ENCODE assay signal across 1 fruit fly cellular context in the genomic region with DNA sequence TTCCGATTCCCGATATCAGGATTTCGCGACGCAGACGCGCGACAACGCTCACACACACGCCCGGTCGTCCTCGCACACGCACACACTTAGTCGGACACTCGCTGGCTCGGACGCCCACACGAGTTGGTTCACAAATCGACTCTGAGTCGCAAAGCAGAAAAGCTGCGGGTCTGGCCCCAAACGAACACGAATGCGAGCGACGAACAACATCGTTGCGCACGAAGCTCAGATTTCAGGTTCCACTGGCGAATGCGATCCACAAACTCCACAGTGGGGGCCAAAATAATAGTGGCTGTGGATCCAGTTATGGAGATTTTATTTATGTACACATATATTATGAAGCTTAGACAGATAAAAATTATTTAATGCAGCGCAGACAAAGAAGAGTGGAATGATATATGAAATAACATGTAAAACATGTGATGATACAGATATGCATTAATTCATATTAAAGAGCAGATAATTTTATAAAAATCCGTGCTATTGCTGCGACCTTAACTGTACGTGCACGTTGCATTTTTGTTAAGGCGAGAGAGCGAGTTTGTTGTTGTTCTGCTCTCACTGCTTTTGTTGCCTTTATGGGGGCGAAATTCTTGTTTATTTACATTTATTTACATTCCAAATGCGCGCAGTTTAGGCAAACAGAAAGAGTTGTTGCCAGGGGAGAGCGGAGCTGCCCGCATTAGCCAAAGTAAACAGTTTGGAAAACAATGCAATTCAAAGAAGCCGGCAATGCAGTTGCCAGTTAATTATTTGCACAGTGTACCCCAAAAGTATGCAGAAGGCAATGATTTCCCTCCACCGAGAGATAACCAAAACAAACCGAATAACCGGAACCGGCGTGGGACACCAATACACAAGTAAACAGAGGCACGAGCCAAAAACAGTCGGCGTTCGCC.
TF ChIP-seq lines count a peak whose summit lies in the region.

No protein-coding gene starts in this region.

TF ChIP-seq in whole organism, embryonic, 481 proteins besides CTCF, POLR2A, EP300 and RAD21 (continued from another document and continues in another):
- TF ChIP-seq ac (GFP tag; optimal IDR thresholded peaks at IDR 0.05; lab: Kevin White, UChicago): peak; percentile 89
- TF ChIP-seq D (optimal IDR thresholded peaks at IDR 0.05; lab: Kevin White, UChicago): no peak
- peak; percentile 90 for TF ChIP-seq D (GFP tag; optimal IDR thresholded peaks at IDR 0.05; lab: Kevin White, UChicago)
- peak; percentile 31; the same call in 1 of the 2 replicates for TF ChIP-seq CG1024 (GFP tag; IDR thresholded peaks at IDR 0.05; lab: Robert Waterston, UW)
- peak; percentile 21; the same call in 1 of the 2 replicates for TF ChIP-seq tna (GFP tag; IDR thresholded peaks at IDR 0.05; lab: Robert Waterston, UW; ENCODE audit: partially characterized antibody)
- no peak for TF ChIP-seq Doc3 (GFP tag; IDR thresholded peaks at IDR 0.05; lab: Robert Waterston, UW; ENCODE audit: partially characterized antibody)
- peak; percentile 30; the same call in 1 of the 2 replicates for TF ChIP-seq MBD-R2 (GFP tag; IDR thresholded peaks at IDR 0.05; lab: Robert Waterston, UW)
- peak; percentile 42 for TF ChIP-seq HmgZ (tag; optimal IDR thresholded peaks at IDR 0.05; lab: Kevin White, UChicago)
- TF ChIP-seq CG15011 (GFP tag; optimal IDR thresholded peaks at IDR 0.05; lab: Kevin White, UChicago): peak; percentile 54
- peak; percentile 90 for TF ChIP-seq CG6689 (GFP tag; IDR thresholded peaks at IDR 0.05; lab: Robert Waterston, UW)
- peak; percentile 52 for TF ChIP-seq CG13424 (tag; optimal IDR thresholded peaks at IDR 0.05; lab: Kevin White, UChicago)
- peak; percentile 92 for TF ChIP-seq fd102C (GFP tag; optimal IDR thresholded peaks at IDR 0.05; lab: Kevin White, UChicago)
- peak; percentile 7 for TF ChIP-seq emc (GFP tag; optimal IDR thresholded peaks at IDR 0.05; lab: Kevin White, UChicago)
- TF ChIP-seq CG15269 (tag; optimal IDR thresholded peaks at IDR 0.05; lab: Kevin White, UChicago): no peak
- TF ChIP-seq MESR4 (GFP tag; optimal IDR thresholded peaks at IDR 0.05; lab: Kevin White, UChicago): no peak
- peak; percentile 54; the same call in 1 of the 3 replicates for TF ChIP-seq Optix (GFP tag; IDR thresholded peaks at IDR 0.05; lab: Robert Waterston, UW)
- peak; percentile 77 for TF ChIP-seq Side (GFP tag; optimal IDR thresholded peaks at IDR 0.05; lab: Kevin White, UChicago)
- TF ChIP-seq Eip74EF (GFP tag; optimal IDR thresholded peaks at IDR 0.05; lab: Kevin White, UChicago): peak in 1 of 2 experiments; percentile 91
- TF ChIP-seq CG7963 (GFP tag; IDR thresholded peaks at IDR 0.05; lab: Robert Waterston, UW; ENCODE audit: partially characterized antibody): 0 out of 3 replicates have a peak, but pooled peaks have one; percentile 34
- TF ChIP-seq Adf1 (GFP tag; IDR thresholded peaks at IDR 0.05; lab: Robert Waterston, UW): peak; percentile 43; the same call in 1 of the 2 replicates
- peak; percentile 97 for TF ChIP-seq CG10979 (tag; optimal IDR thresholded peaks at IDR 0.05; lab: Kevin White, UChicago)
- TF ChIP-seq Camta (GFP tag; optimal IDR thresholded peaks at IDR 0.05; lab: Kevin White, UChicago): peak; percentile 82
- no peak for TF ChIP-seq usp (GFP tag; optimal IDR thresholded peaks at IDR 0.05; lab: Kevin White, UChicago)
- TF ChIP-seq Bteb2 (GFP tag; optimal IDR thresholded peaks at IDR 0.05; lab: Kevin White, UChicago): peak; percentile 72
- TF ChIP-seq BtbVII (GFP tag; optimal IDR thresholded peaks at IDR 0.05; lab: Kevin White, UChicago): peak; percentile 74
- TF ChIP-seq fu2 (GFP tag; optimal IDR thresholded peaks at IDR 0.05; lab: Kevin White, UChicago): no peak
- peak; percentile 65 for TF ChIP-seq sob (GFP tag; IDR thresholded peaks at IDR 0.05; lab: Robert Waterston, UW)
- peak; percentile 31; the same call in 1 of the 2 replicates for TF ChIP-seq CG14014 (GFP tag; IDR thresholded peaks at IDR 0.05; lab: Robert Waterston, UW)
- TF ChIP-seq Blimp-1 (GFP tag; optimal IDR thresholded peaks at IDR 0.05; lab: Kevin White, UChicago): peak; percentile 89
- TF ChIP-seq bowl (GFP tag; IDR thresholded peaks at IDR 0.05; lab: Robert Waterston, UW): peak; percentile 15; the same call in 1 of the 2 replicates
- TF ChIP-seq crol (GFP tag; IDR thresholded peaks at IDR 0.05; lab: Robert Waterston, UW): peak; percentile 47; the same call in 1 of the 2 replicates
- TF ChIP-seq Hmx (GFP tag; optimal IDR thresholded peaks at IDR 0.05; lab: Kevin White, UChicago): peak; percentile 77
- TF ChIP-seq C15 (GFP tag; IDR thresholded peaks at IDR 0.05; lab: Robert Waterston, UW): no peak
- peak; percentile 91 for TF ChIP-seq CG2202 (tag; optimal IDR thresholded peaks at IDR 0.05; lab: Kevin White, UChicago)
- peak; percentile 78 for TF ChIP-seq sd (tag; optimal IDR thresholded peaks at IDR 0.05; lab: Kevin White, UChicago)
- no peak for TF ChIP-seq hb (GFP tag; IDR thresholded peaks at IDR 0.05; lab: Robert Waterston, UW; ENCODE audit: partially characterized antibody)
- peak; percentile 74 for TF ChIP-seq CG10366 (GFP tag; IDR thresholded peaks at IDR 0.05; lab: Robert Waterston, UW)
- TF ChIP-seq ems (GFP tag; optimal IDR thresholded peaks at IDR 0.05; lab: Kevin White, UChicago): peak; percentile 74
- TF ChIP-seq wdn (GFP tag; IDR thresholded peaks at IDR 0.05; lab: Robert Waterston, UW): 0 out of 2 replicates have a peak, but pooled peaks have one; percentile 18
- peak; percentile 41 for TF ChIP-seq pros (GFP tag; optimal IDR thresholded peaks at IDR 0.05; lab: Kevin White, UChicago)
- TF ChIP-seq CG17361 (GFP tag; IDR thresholded peaks at IDR 0.05; lab: Robert Waterston, UW): peak; percentile 91
- TF ChIP-seq E2f1 (GFP tag; IDR thresholded peaks at IDR 0.05; lab: Robert Waterston, UW): peak; percentile 80
- peak; percentile 72 for TF ChIP-seq CG8089 (GFP tag; optimal IDR thresholded peaks at IDR 0.05; lab: Kevin White, UChicago)
- TF ChIP-seq CG34422 (GFP tag; IDR thresholded peaks at IDR 0.05; lab: Robert Waterston, UW): peak; percentile 73; the same call in 2 of the 3 replicates
- TF ChIP-seq Spps (tag; optimal IDR thresholded peaks at IDR 0.05; lab: Kevin White, UChicago): peak; percentile 83
- TF ChIP-seq pnt (GFP tag; optimal IDR thresholded peaks at IDR 0.05; lab: Kevin White, UChicago): peak; percentile 62
- peak; percentile 56; the same call in 2 of the 3 replicates for TF ChIP-seq ken (GFP tag; IDR thresholded peaks at IDR 0.05; lab: Robert Waterston, UW)
- no peak for TF ChIP-seq knrl (GFP tag; IDR thresholded peaks at IDR 0.05; lab: Robert Waterston, UW; ENCODE audit: partially characterized antibody)
- peak; percentile 76 for TF ChIP-seq CG18764 (GFP tag; optimal IDR thresholded peaks at IDR 0.05; lab: Kevin White, UChicago)
- TF ChIP-seq sr (GFP tag; IDR thresholded peaks at IDR 0.05; lab: Robert Waterston, UW): peak; percentile 81
- TF ChIP-seq chn (GFP tag; optimal IDR thresholded peaks at IDR 0.05; lab: Kevin White, UChicago): peak; percentile 19
- TF ChIP-seq CG10147 (GFP tag; optimal IDR thresholded peaks at IDR 0.05; lab: Kevin White, UChicago): peak; percentile 81
- TF ChIP-seq Hand (GFP tag; optimal IDR thresholded peaks at IDR 0.05; lab: Kevin White, UChicago): no peak
- peak; percentile 49 for TF ChIP-seq pb (GFP tag; optimal IDR thresholded peaks at IDR 0.05; lab: Kevin White, UChicago)
- peak; percentile 87 for TF ChIP-seq nerfin-1 (tag; optimal IDR thresholded peaks at IDR 0.05; lab: Kevin White, UChicago)
- peak; percentile 66 for TF ChIP-seq CG5245 (GFP tag; optimal IDR thresholded peaks at IDR 0.05; lab: Kevin White, UChicago)
- TF ChIP-seq CG14965 (GFP tag; optimal IDR thresholded peaks at IDR 0.05; lab: Kevin White, UChicago; ENCODE audit: borderline replicate concordance): peak; percentile 49
- TF ChIP-seq Max (GFP tag; optimal IDR thresholded peaks at IDR 0.05; lab: Kevin White, UChicago): peak; percentile 89
- peak; percentile 53 for TF ChIP-seq Ravus (GFP tag; IDR thresholded peaks at IDR 0.05; lab: Robert Waterston, UW)
- peak; percentile 70 for TF ChIP-seq CG8765 (GFP tag; IDR thresholded peaks at IDR 0.05; lab: Robert Waterston, UW)
- TF ChIP-seq YL-1 (GFP tag; optimal IDR thresholded peaks at IDR 0.05; lab: Kevin White, UChicago): no peak
- TF ChIP-seq CG4707 (GFP tag; optimal IDR thresholded peaks at IDR 0.05; lab: Kevin White, UChicago): peak; percentile 70
- peak; percentile 56 for TF ChIP-seq Mes4 (GFP tag; optimal IDR thresholded peaks at IDR 0.05; lab: Kevin White, UChicago)
- no peak for TF ChIP-seq exex (tag; optimal IDR thresholded peaks at IDR 0.05; lab: Kevin White, UChicago)
- TF ChIP-seq sens-2 (GFP tag; IDR thresholded peaks at IDR 0.05; lab: Robert Waterston, UW): peak; percentile 60
- no peak for TF ChIP-seq da (GFP tag; optimal IDR thresholded peaks at IDR 0.05; lab: Kevin White, UChicago)
- peak; percentile 84 for TF ChIP-seq ci (GFP tag; IDR thresholded peaks at IDR 0.05; lab: Robert Waterston, UW)
- TF ChIP-seq Chrac-16 (GFP tag; optimal IDR thresholded peaks at IDR 0.05; lab: Kevin White, UChicago): no peak
- TF ChIP-seq CG12744 (GFP tag; optimal IDR thresholded peaks at IDR 0.05; lab: Kevin White, UChicago): peak; percentile 42
- TF ChIP-seq CG8478 (optimal IDR thresholded peaks at IDR 0.05; lab: Kevin White, UChicago): no peak
- TF ChIP-seq CG31441 (GFP tag; IDR thresholded peaks at IDR 0.05; lab: Robert Waterston, UW): peak; percentile 96
- TF ChIP-seq grn (GFP tag; optimal IDR thresholded peaks at IDR 0.05; lab: Kevin White, UChicago): peak; percentile 61
- TF ChIP-seq CG4404 (GFP tag; IDR thresholded peaks at IDR 0.05; lab: Robert Waterston, UW): peak; percentile 71
- peak; percentile 75 for TF ChIP-seq ranshi (GFP tag; IDR thresholded peaks at IDR 0.05; lab: Robert Waterston, UW)
- TF ChIP-seq CG17385 (GFP tag; optimal IDR thresholded peaks at IDR 0.05; lab: Kevin White, UChicago): peak; percentile 14
- TF ChIP-seq run (tag; optimal IDR thresholded peaks at IDR 0.05; lab: Kevin White, UChicago): peak; percentile 32
- TF ChIP-seq row (GFP tag; IDR thresholded peaks at IDR 0.05; lab: Robert Waterston, UW): peak; percentile 10; the same call in 1 of the 3 replicates
- peak; percentile 30 for TF ChIP-seq psq (GFP tag; optimal IDR thresholded peaks at IDR 0.05; lab: Kevin White, UChicago)
- peak; percentile 93 for TF ChIP-seq trem (tag; optimal IDR thresholded peaks at IDR 0.05; lab: Kevin White, UChicago)
- no peak for TF ChIP-seq HmgD (GFP tag; optimal IDR thresholded peaks at IDR 0.05; lab: Kevin White, UChicago)
- TF ChIP-seq zen2 (GFP tag; IDR thresholded peaks at IDR 0.05; lab: Robert Waterston, UW; ENCODE audit: partially characterized antibody): no peak; the same call in 2 of the 3 replicates
- peak; percentile 92 for TF ChIP-seq CG14710 (tag; optimal IDR thresholded peaks at IDR 0.05; lab: Kevin White, UChicago)
- TF ChIP-seq CG17328 (GFP tag; IDR thresholded peaks at IDR 0.05; lab: Robert Waterston, UW): peak; percentile 67
- no peak for TF ChIP-seq CG16813 (GFP tag; IDR thresholded peaks at IDR 0.05; lab: Robert Waterston, UW; ENCODE audit: partially characterized antibody)
- peak; percentile 73; the same call in 2 of the 3 replicates for TF ChIP-seq CG7357 (GFP tag; IDR thresholded peaks at IDR 0.05; lab: Robert Waterston, UW)
- TF ChIP-seq CG10959 (GFP tag; IDR thresholded peaks at IDR 0.05; lab: Robert Waterston, UW): peak; percentile 59
- TF ChIP-seq Ptx1 (GFP tag; IDR thresholded peaks at IDR 0.05; lab: Robert Waterston, UW): peak; percentile 81
- peak; percentile 52 for TF ChIP-seq CG6765 (GFP tag; optimal IDR thresholded peaks at IDR 0.05; lab: Kevin White, UChicago)
- TF ChIP-seq CG6854 (GFP tag; optimal IDR thresholded peaks at IDR 0.05; lab: Kevin White, UChicago): peak; percentile 49
- peak; percentile 58 for TF ChIP-seq CG4730 (GFP tag; IDR thresholded peaks at IDR 0.05; lab: Robert Waterston, UW)
- TF ChIP-seq NFAT (GFP tag; IDR thresholded peaks at IDR 0.05; lab: Robert Waterston, UW): no peak
- peak; percentile 66 for TF ChIP-seq fd3F (GFP tag; optimal IDR thresholded peaks at IDR 0.05; lab: Kevin White, UChicago)
- TF ChIP-seq Sry-β (GFP tag; optimal IDR thresholded peaks at IDR 0.05; lab: Kevin White, UChicago): peak; percentile 67
- TF ChIP-seq CG6254 (GFP tag; optimal IDR thresholded peaks at IDR 0.05; lab: Kevin White, UChicago): peak; percentile 90
- peak; percentile 21; the same call in 1 of the 3 replicates for TF ChIP-seq CG34224 (GFP tag; IDR thresholded peaks at IDR 0.05; lab: Robert Waterston, UW; ENCODE audit: partially characterized antibody)
- TF ChIP-seq seq (GFP tag; IDR thresholded peaks at IDR 0.05; lab: Robert Waterston, UW): 0 out of 2 replicates have a peak, but pooled peaks have one; percentile 22
- no peak; the same call in 1 of the 2 replicates for TF ChIP-seq amos (GFP tag; IDR thresholded peaks at IDR 0.05; lab: Robert Waterston, UW; ENCODE audit: partially characterized antibody)
- no peak; the same call in 2 of the 3 replicates for TF ChIP-seq CG6175 (GFP tag; IDR thresholded peaks at IDR 0.05; lab: Robert Waterston, UW)
- peak; percentile 54 for TF ChIP-seq ap (GFP tag; IDR thresholded peaks at IDR 0.05; lab: Robert Waterston, UW)
- TF ChIP-seq CG12071 (GFP tag; optimal IDR thresholded peaks at IDR 0.05; lab: Kevin White, UChicago): peak; percentile 77
- TF ChIP-seq grau (tag; optimal IDR thresholded peaks at IDR 0.05; lab: Kevin White, UChicago): peak; percentile 87
- TF ChIP-seq HLH54F (GFP tag; optimal IDR thresholded peaks at IDR 0.05; lab: Kevin White, UChicago): peak; percentile 32
- peak; percentile 18 for TF ChIP-seq CG12942 (GFP tag; optimal IDR thresholded peaks at IDR 0.05; lab: Kevin White, UChicago)
- TF ChIP-seq dpn (GFP tag; optimal IDR thresholded peaks at IDR 0.05; lab: Kevin White, UChicago): peak; percentile 62 to 75
- peak; percentile 82 for TF ChIP-seq croc (GFP tag; conservative IDR thresholded peaks at IDR 0.05; lab: Robert Waterston, UW)
- TF ChIP-seq tup (GFP tag; optimal IDR thresholded peaks at IDR 0.05; lab: Kevin White, UChicago): peak; percentile 12
- TF ChIP-seq Dad (GFP tag; optimal IDR thresholded peaks at IDR 0.05; lab: Kevin White, UChicago): peak; percentile 67
- peak; percentile 44 for TF ChIP-seq stwl (tag; optimal IDR thresholded peaks at IDR 0.05; lab: Kevin White, UChicago)
- TF ChIP-seq CG34376 (GFP tag; optimal IDR thresholded peaks at IDR 0.05; lab: Kevin White, UChicago): peak; percentile 49
- TF ChIP-seq cato (GFP tag; optimal IDR thresholded peaks at IDR 0.05; lab: Kevin White, UChicago; ENCODE audit: borderline replicate concordance): no peak
- 0 out of 2 replicates have a peak, but pooled peaks have one; percentile 35 for TF ChIP-seq CG16779 (GFP tag; IDR thresholded peaks at IDR 0.05; lab: Robert Waterston, UW)
- TF ChIP-seq CG8359 (GFP tag; optimal IDR thresholded peaks at IDR 0.05; lab: Kevin White, UChicago; ENCODE audit: borderline replicate concordance): peak; percentile 67
- TF ChIP-seq Dip2 (GFP tag; IDR thresholded peaks at IDR 0.05; lab: Robert Waterston, UW): no peak
- TF ChIP-seq Fer2 (tag; optimal IDR thresholded peaks at IDR 0.05; lab: Kevin White, UChicago): peak; percentile 6
